Worm (Caenorhabditis elegans): ENCODE measurements around the gene ZK813.4.

DNA sequence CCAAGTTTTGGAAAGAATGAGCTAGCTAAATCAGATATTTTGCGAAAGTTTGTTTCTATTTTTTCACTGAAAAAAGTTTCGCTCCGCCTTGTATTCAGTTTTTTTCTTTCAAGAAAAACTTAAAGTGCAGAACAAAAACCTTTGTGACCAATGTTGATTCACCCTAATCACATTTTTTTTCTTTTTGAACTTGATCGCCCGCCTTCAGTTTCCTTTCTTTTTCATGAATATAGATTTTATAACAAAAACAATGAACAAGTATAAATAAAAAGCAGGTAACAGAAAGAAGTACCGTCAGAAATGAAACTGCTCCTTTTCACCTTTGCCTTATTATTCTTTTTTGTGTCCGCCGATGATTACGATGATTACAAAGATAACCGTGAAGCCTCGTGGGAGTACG is 13.6 kb upstream of the ZK813.4 start, which contains the start of gene ZK813.2:
- no peak for TF ChIP-seq nhr-20 (tag; optimal IDR thresholded peaks at IDR 0.05)
- TF ChIP-seq elt-2 (tag; optimal IDR thresholded peaks at IDR 0.05): no peak
- no peak for TF ChIP-seq nhr-85 (tag)
- no peak for TF ChIP-seq unc-62 (GFP tag; optimal IDR thresholded peaks at IDR 0.05)
- TF ChIP-seq fkh-8 (tag; optimal IDR thresholded peaks at IDR 0.05): no peak
- TF ChIP-seq dpl-1 (GFP tag; optimal IDR thresholded peaks at IDR 0.05): no peak
